Worm (Caenorhabditis elegans): Measurements from ENCODE around the gene rab-30.
A peak's percentile ranks its signal among the peaks of the same experiment; 100 is the strongest.

rab-30 gene

DNA sequence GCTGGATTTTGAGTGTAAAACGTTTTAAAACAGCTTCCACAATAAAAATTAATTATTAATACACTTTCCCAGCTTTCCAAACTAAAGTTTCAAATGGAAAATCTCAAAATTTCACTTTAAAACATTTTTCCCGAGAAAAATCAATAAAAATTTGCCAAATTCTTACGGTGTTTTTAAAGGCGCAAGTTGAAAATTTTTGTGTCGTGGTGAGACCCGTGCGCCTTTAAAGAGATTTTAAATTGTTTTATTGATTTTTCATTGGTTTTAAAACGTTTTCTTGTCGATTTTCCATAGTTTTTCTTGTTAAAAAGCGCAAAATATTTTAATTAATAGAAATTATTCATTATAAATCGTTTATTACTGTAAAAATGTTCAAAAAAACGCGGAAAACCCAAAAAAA is 1.5 kb downstream of the rab-30 start, which contains the start of gene Y45F3A.1 (continued):
- no peak for TF ChIP-seq athp-1 (tag; optimal IDR thresholded peaks at IDR 0.05)
- peak; percentile 58 for TF ChIP-seq D2030.7 (GFP tag; IDR thresholded peaks at IDR 0.05)
- TF ChIP-seq ets-4 (GFP tag; optimal IDR thresholded peaks at IDR 0.05): no peak
- TF ChIP-seq let-526 (GFP tag; IDR thresholded peaks at IDR 0.05): no peak
- no peak for TF ChIP-seq F57C9.4 (tag; optimal IDR thresholded peaks at IDR 0.05)
- no peak for TF ChIP-seq ztf-18 (tag; optimal IDR thresholded peaks at IDR 0.05)
- TF ChIP-seq snpc-3.4 (tag; optimal IDR thresholded peaks at IDR 0.05): peak; percentile 54
- TF ChIP-seq ceh-40 (GFP tag; IDR thresholded peaks at IDR 0.05): no peak
- TF ChIP-seq him-1 (tag; optimal IDR thresholded peaks at IDR 0.05): no peak
- TF ChIP-seq F33H1.4 (GFP tag; IDR thresholded peaks at IDR 0.05): peak; percentile 90
- no peak for TF ChIP-seq F10E7.11 (tag; optimal IDR thresholded peaks at IDR 0.05)
- TF ChIP-seq sea-2 (GFP tag; IDR thresholded peaks at IDR 0.05): no peak
- TF ChIP-seq cebp-1 (GFP tag; IDR thresholded peaks at IDR 0.05): no peak
- TF ChIP-seq cebp-1 (tag; optimal IDR thresholded peaks at IDR 0.05): no peak
- TF ChIP-seq Y67H2A.10 (GFP tag; conservative IDR thresholded peaks at IDR 0.05): no peak
- TF ChIP-seq ceh-91 (GFP tag; IDR thresholded peaks at IDR 0.05): no peak
- no peak for TF ChIP-seq ceh-100 (GFP tag; IDR thresholded peaks at IDR 0.05)
- TF ChIP-seq xnd-1 (tag; optimal IDR thresholded peaks at IDR 0.05): peak; percentile 76
- TF ChIP-seq dpl-1 (GFP tag; optimal IDR thresholded peaks at IDR 0.05): no peak
- no peak for TF ChIP-seq F55B11.4 (tag; optimal IDR thresholded peaks at IDR 0.05; ENCODE audit: borderline replicate concordance, insufficient read depth)
- TF ChIP-seq nfyb-1 (GFP tag; IDR thresholded peaks at IDR 0.05): no peak
- TF ChIP-seq lin-35 (GFP tag; optimal IDR thresholded peaks at IDR 0.05): no peak
- TF ChIP-seq lin-26 (GFP tag; IDR thresholded peaks at IDR 0.05): no peak
- TF ChIP-seq ztf-3 (GFP tag; optimal IDR thresholded peaks at IDR 0.05): no peak

DNA sequence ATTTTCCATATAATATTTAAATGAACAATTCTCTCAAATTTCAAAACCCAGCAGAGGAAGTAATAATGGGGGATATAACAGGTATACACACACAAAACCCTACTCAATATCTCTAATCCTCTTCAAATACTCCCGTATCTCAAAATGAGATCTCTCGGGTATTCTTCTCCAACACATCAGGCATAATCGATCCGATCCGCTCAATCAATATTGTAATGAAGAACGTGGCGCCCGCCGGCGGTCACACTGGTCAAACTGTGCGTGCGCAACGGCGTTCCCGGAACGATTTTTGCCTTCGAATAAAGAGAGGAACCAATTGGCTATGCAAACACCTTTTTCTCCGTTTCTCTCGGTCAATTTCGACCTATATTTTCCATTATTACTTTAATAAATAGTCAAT is 2.1 kb downstream of the rab-30 start:
- TF ChIP-seq F49E8.2 (tag; optimal IDR thresholded peaks at IDR 0.05; ENCODE audit: insufficient read depth): no peak
- TF ChIP-seq hmg-1.2 (GFP tag; IDR thresholded peaks at IDR 0.05): no peak
- TF ChIP-seq ztf-6 (GFP tag; IDR thresholded peaks at IDR 0.05): no peak

DNA sequence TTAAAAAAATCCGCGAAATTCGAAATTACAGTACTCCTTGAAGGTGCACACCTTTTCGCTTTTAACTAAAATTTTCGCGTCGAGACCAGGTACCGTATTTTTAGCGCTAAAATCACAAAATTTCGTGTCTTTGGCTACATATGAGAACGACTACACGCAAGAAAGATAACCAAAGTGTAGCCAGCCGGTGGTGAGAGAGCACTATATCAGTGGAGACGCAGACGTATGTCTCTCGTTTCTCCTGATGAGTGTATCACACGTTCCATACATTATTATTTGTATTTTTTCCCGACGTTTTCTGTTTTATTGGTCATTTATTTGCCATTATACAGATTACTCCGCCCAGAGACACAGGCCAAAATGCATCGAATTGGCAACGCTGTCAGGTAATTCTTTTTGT is 5.5 kb downstream of the rab-30 start, which contains the start of gene acdh-11:
Gene acdh-11, plus strand, starts transcription at position 333 of the 400 bp plus-strand sequence.
- no peak for TF ChIP-seq lin-54 (GFP tag; optimal IDR thresholded peaks at IDR 0.05)
- TF ChIP-seq nhr-80 (tag; optimal IDR thresholded peaks at IDR 0.05): peak; percentile 44
- no peak for TF ChIP-seq let-526 (GFP tag; IDR thresholded peaks at IDR 0.05)
- TF ChIP-seq hmg-1.2 (GFP tag; IDR thresholded peaks at IDR 0.05): peak; percentile 83

DNA sequence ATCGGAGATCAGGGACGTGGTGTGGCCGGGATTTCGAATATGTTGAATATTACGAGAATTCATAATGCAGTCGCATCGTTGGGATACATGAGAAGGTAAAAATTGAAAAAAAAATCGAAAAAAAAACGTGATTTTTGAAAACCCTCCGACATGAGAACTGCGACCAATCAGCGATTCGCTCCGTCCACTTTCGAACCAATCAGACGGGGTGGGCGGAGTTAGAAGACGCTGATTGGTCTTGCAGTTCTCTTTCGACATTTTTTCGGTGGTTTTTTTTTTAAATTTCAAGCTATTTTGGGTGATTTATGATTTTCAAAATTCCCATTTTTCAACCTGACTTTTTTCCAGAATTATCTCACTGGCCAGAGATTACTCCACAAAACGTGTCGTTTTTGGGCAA is 8.8 kb downstream of the rab-30 start:
- TF ChIP-seq hmg-20 (GFP tag; IDR thresholded peaks at IDR 0.05) (no peak), egl-18 (GFP tag; IDR thresholded peaks at IDR 0.05) (no peak)

DNA sequence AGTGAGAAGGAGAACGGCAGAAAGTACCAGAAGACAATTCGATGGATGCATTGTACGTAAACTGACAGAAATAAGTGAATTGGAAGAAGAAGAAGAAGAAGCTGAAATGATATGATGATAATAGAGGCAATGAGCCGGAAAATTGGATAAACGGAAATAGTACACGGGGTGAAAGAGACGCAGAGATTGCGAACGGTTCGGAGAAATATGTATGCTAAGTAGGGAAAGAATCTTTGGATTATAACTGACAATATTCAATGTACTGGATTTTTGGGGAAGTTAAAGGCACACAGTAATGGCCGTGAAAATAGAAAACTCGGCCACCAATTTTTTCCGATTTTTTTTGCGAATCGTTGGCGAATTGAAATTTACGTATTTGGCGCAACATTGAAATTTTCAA is 14.9 kb downstream of the rab-30 start, which contains the start of gene Y45F3A.4:
Gene Y45F3A.4, minus strand, starts transcription at position 101 of the 400 bp plus-strand sequence.
- TF ChIP-seq F33H1.4 (GFP tag; IDR thresholded peaks at IDR 0.05): no peak
- no peak for TF ChIP-seq efl-1 (GFP tag; optimal IDR thresholded peaks at IDR 0.05)
- TF ChIP-seq madf-6 (GFP tag; IDR thresholded peaks at IDR 0.05): no peak
- no peak for TF ChIP-seq lsl-1 (GFP tag; optimal IDR thresholded peaks at IDR 0.05)
- TF ChIP-seq mxl-1 (tag; optimal IDR thresholded peaks at IDR 0.05): no peak
- TF ChIP-seq madf-10 (tag; optimal IDR thresholded peaks at IDR 0.05): no peak
- no peak for TF ChIP-seq ceh-91 (GFP tag; IDR thresholded peaks at IDR 0.05)
- TF ChIP-seq pbrm-1 (GFP tag; IDR thresholded peaks at IDR 0.05): no peak
- no peak for TF ChIP-seq attf-6 (GFP tag; IDR thresholded peaks at IDR 0.05)
- no peak for TF ChIP-seq akir-1 (GFP tag; optimal IDR thresholded peaks at IDR 0.05)
- no peak for TF ChIP-seq nhr-90 (tag; optimal IDR thresholded peaks at IDR 0.05)
- no peak for TF ChIP-seq egl-44 (GFP tag; IDR thresholded peaks at IDR 0.05)
- no peak for TF ChIP-seq F37B4.10 (GFP tag; IDR thresholded peaks at IDR 0.05)
- TF ChIP-seq Y53G8AR.9 (GFP tag; conservative IDR thresholded peaks at IDR 0.05): no peak
- TF ChIP-seq rcor-1 (GFP tag; IDR thresholded peaks at IDR 0.05): no peak
- TF ChIP-seq B0019.2 (GFP tag; conservative IDR thresholded peaks at IDR 0.05): no peak

Measured in whole organism, young adult.